Worm (Caenorhabditis elegans) whole organism, L4/young adult: Measurements from ENCODE around the gene ced-7.

Source experiments
- W03F9.2 ChIP-seq: fragments of 150-350 bp; optimal IDR thresholded peaks from 2 replicates; lab custom pipeline; 2014; ENCODE audit warnings: missing biosample characterization, missing genetic modification characterization
- dao-5 ChIP-seq: sonication (generic microtip); optimal IDR thresholded peaks from 2 replicates; lab custom pipeline; 2016; ENCODE audit warnings: missing genotype, missing genetic modification characterization, moderate library complexity, missing compliant biosample characterization
- him-1 ChIP-seq: sonication (generic microtip); optimal IDR thresholded peaks from 2 replicates; lab custom pipeline; 2016; ENCODE audit warnings: missing genotype, missing genetic modification reagents, missing genetic modification characterization, missing compliant biosample characterization

ce11 chrIII:9563235-9563634, 16.7 kb downstream of the ced-7 start, which contains the start of gene C48B4.9:
- TF ChIP-seq him-1 (tag; lab: Kevin White, UChicago) (no peak), W03F9.2 (tag; lab: Kevin White, UChicago) (no peak), dao-5 (tag; lab: Kevin White, UChicago) (no peak)
